Fruit fly (Drosophila melanogaster) whole organism, adult: ENCODE data around the gene frtz.

Experiments
- CG11617 ChIP-seq: fragments of 200-800 bp; sonication (Bioruptor generic); optimal IDR thresholded peaks from 2 replicates; lab custom pipeline; 2017; ENCODE audit warnings: mild to moderate bottlenecking, missing biosample characterization, missing genetic modification reagents, missing genetic modification characterization
- CG12768 ChIP-seq: fragments of 200-800 bp; sonication (Bioruptor generic); optimal IDR thresholded peaks from 2 replicates; lab custom pipeline; 2017; ENCODE audit warnings: missing biosample characterization, missing genetic modification characterization, mild to moderate bottlenecking, moderate library complexity, missing genetic modification reagents
- CG14711 ChIP-seq: fragments of 200-800 bp; sonication (Bioruptor generic); optimal IDR thresholded peaks from 2 replicates; lab custom pipeline; 2018; ENCODE audit warnings: missing biosample characterization, mild to moderate bottlenecking, missing genetic modification characterization, moderate library complexity
- CG1620 ChIP-seq: fragments of 200-800 bp; sonication (Bioruptor generic); optimal IDR thresholded peaks from 2 replicates; lab custom pipeline; 2016; ENCODE audit warnings: missing biosample characterization, missing genetic modification characterization
- CG33017 ChIP-seq: fragments of 200-800 bp; sonication (Bioruptor generic); optimal IDR thresholded peaks from 2 replicates; lab custom pipeline; 2018; ENCODE audit warnings: missing biosample characterization, mild to moderate bottlenecking, missing genetic modification characterization, moderate library complexity
- CG5204 ChIP-seq: fragments of 200-800 bp; sonication (Bioruptor generic); optimal IDR thresholded peaks from 2 replicates; lab custom pipeline; 2016; ENCODE audit warnings: missing biosample characterization, missing genetic modification characterization
- CG7045 ChIP-seq: fragments of 200-800 bp; sonication (Bioruptor generic); optimal IDR thresholded peaks from 2 replicates; lab custom pipeline; 2017; ENCODE audit warnings: missing biosample characterization, mild to moderate bottlenecking, missing genetic modification characterization
- CG7101 ChIP-seq: fragments of 200-800 bp; sonication (Bioruptor generic); optimal IDR thresholded peaks from 2 replicates; lab custom pipeline; 2018; ENCODE audit warnings: missing biosample characterization, mild to moderate bottlenecking, missing genetic modification characterization, moderate library complexity
- Clk ChIP-seq: fragments of 200-800 bp; sonication (Bioruptor generic); optimal IDR thresholded peaks from 2 replicates; lab custom pipeline; 2017; ENCODE audit warnings: missing biosample characterization, missing genetic modification characterization
- Crg-1 ChIP-seq: fragments of 200-800 bp; sonication (Bioruptor generic); optimal IDR thresholded peaks from 2 replicates; lab custom pipeline; 2016; ENCODE audit warnings: missing biosample characterization, missing genetic modification characterization
- Hr96 ChIP-seq: fragments of 200-800 bp; sonication (Bioruptor generic); optimal IDR thresholded peaks from 2 replicates; lab custom pipeline; 2016; ENCODE audit warnings: missing biosample characterization, missing genetic modification characterization
- Mnt ChIP-seq: fragments of 200-800 bp; sonication (Bioruptor generic); optimal IDR thresholded peaks from 2 replicates; lab custom pipeline; 2016; ENCODE audit warnings: missing biosample characterization, mild to moderate bottlenecking, missing genetic modification characterization
- bab1 ChIP-seq: fragments of 200-800 bp; sonication (Bioruptor generic); optimal IDR thresholded peaks from 3 replicates; lab custom pipeline; 2019; ENCODE audit warnings: missing biosample characterization, mild to moderate bottlenecking, missing genetic modification characterization, moderate library complexity
- cic ChIP-seq: fragments of 200-800 bp; sonication (Bioruptor generic); optimal IDR thresholded peaks from 2 replicates; lab custom pipeline; 2017; ENCODE audit warnings: missing biosample characterization, mild to moderate bottlenecking, missing genetic modification characterization, moderate library complexity
- cnc ChIP-seq, 2 experiments: fragments of >200 bp; optimal IDR thresholded peaks; 2 replicates each; lab custom pipeline; 2017
- kay ChIP-seq: fragments of 200-800 bp; sonication (Bioruptor generic); peaks from one replicate; lab custom pipeline; 2016; ENCODE audit warnings: missing biosample characterization, missing genetic modification characterization, borderline replicate concordance
- ovo ChIP-seq: fragments of 200-800 bp; sonication (Bioruptor generic); optimal IDR thresholded peaks from 2 replicates; lab custom pipeline; 2016; ENCODE audit warnings: missing biosample characterization, missing genetic modification characterization
- pad ChIP-seq: fragments of 200-800 bp; sonication (Bioruptor generic); optimal IDR thresholded peaks from 3 replicates; lab custom pipeline; 2017; ENCODE audit warnings: missing biosample characterization, missing genetic modification characterization, mild to moderate bottlenecking, moderate library complexity, missing genetic modification reagents
- tj ChIP-seq: fragments of 200-800 bp; sonication (Bioruptor generic); optimal IDR thresholded peaks from 3 replicates; lab custom pipeline; 2017; ENCODE audit warnings: missing biosample characterization, mild to moderate bottlenecking, missing genetic modification characterization, moderate library complexity
- toe ChIP-seq: fragments of 200-800 bp; sonication (Bioruptor generic); optimal IDR thresholded peaks from 2 replicates; lab custom pipeline; 2016; ENCODE audit warnings: missing biosample characterization, missing genetic modification characterization

The frtz gene

DNA sequence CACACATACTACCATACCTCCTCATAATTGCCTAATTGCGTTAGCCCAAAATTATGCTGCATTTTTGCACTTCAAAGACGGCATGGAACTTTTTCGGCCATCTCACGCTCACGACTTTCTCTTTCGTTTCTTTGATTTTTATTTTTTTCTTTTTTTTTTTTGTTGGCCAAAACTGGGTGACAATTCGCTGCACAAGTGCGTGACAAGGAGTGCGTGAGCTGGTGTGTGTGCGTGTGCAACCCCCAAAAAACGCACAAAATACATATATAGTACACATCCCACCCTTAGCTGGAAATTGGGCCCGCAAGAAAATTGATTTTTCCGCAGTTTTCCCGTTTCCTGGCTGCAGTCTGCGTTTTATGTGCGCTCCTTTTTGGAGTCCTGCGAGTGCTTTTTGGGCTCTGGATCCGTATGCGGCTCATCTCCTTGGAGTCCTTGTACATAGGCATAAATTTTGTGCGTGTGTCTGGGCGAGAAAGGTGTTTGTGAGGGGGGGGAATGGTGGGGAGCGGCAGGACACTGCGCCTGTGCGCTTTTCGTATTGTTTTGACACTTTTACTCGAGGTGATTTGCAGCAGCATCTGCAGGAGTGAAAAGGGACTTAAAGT is 43.4 kb downstream of the frtz start:
- no peak for TF ChIP-seq CG5204 (GFP tag; lab: Kevin White, UChicago)

DNA sequence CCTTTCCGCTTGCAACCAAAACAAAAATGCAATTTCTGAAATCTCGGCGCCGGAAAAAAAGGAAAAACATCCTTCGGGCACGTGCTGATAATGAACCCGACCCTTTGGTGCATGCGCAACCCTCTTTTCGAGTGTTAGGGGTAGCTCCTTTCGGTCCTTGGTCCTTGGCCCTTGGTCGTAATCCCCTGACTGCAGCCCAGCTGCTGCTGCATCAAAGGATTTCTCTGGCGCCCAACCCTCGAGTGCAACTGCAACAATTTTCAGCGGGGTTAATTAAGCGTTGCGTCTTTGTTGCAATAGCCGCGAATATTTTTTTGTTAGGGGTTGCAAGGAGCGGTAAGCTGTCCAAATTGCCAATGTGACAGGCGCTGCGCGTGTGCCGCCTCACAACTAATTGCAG is 45.2 kb downstream of the frtz start:
- TF ChIP-seq CG12768 (GFP tag; lab: Kevin White, UChicago) (no peak), CG7101 (no peak), tj (GFP tag; lab: Kevin White, UChicago) (no peak), kay (no peak), Hr96 (GFP tag; lab: Kevin White, UChicago) (no peak), Clk (GFP tag; lab: Kevin White, UChicago) (no peak), bab1 (GFP tag; lab: Kevin White, UChicago) (no peak), cic (GFP tag; lab: Kevin White, UChicago) (no peak), CG1620 (GFP tag; lab: Kevin White, UChicago) (no peak), toe (GFP tag; lab: Kevin White, UChicago) (no peak), ovo (GFP tag; lab: Kevin White, UChicago) (no peak), Crg-1 (GFP tag; lab: Kevin White, UChicago) (no peak), CG33017 (tag; lab: Kevin White, UChicago) (no peak), CG5204 (GFP tag; lab: Kevin White, UChicago) (no peak), pad (GFP tag; lab: Kevin White, UChicago) (no peak), Mnt (GFP tag; lab: Kevin White, UChicago) (no peak), cnc (optimal IDR thresholded peaks at IDR 0.05; lab: Kevin White, UChicago) (no peak), CG14711 (tag; lab: Kevin White, UChicago) (no peak), CG7045 (GFP tag; lab: Kevin White, UChicago) (no peak), CG11617 (no peak)

DNA sequence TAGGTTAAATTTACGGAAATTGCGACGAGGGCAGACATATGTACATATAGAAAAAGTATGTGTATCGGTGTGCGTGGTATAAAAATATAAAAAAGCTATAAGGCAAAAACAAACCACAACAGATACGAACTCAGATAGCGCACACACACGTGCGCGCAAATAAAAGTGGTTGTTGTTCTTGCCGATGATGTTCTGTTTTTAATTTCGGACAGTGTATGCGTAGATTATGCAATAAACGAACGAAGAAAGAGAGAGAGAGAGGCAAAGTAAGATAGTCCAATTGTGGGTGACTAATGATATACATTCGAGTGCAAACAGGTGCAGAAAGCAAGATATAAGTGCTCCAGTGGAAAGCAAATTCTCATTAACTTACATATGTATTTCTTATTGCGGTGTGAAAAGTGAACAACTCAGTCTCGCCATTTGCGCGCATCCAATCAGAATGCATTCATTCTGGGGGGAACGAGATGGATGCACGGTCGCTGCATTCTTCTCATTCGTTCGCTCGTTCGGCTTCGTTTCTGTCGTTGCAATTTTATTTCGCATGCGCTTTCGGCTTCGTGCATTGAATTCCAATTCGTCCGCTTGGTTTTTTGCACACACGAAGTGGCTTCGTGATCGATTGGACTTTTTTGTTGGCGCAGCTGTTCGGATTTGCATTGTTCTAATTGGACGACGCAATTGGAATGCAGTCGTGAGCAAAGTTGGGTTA is 46.2 kb downstream of the frtz start:
- TF ChIP-seq Mnt (GFP tag; lab: Kevin White, UChicago) (peak; percentile 1), CG12768 (GFP tag; lab: Kevin White, UChicago) (no peak), cic (GFP tag; lab: Kevin White, UChicago) (no peak), Clk (GFP tag; lab: Kevin White, UChicago) (no peak), Hr96 (GFP tag; lab: Kevin White, UChicago) (no peak), CG33017 (tag; lab: Kevin White, UChicago) (no peak), CG5204 (GFP tag; lab: Kevin White, UChicago) (no peak), tj (GFP tag; lab: Kevin White, UChicago) (peak; percentile 18), CG11617 (no peak), CG7045 (GFP tag; lab: Kevin White, UChicago) (no peak), CG7101 (no peak)

DNA sequence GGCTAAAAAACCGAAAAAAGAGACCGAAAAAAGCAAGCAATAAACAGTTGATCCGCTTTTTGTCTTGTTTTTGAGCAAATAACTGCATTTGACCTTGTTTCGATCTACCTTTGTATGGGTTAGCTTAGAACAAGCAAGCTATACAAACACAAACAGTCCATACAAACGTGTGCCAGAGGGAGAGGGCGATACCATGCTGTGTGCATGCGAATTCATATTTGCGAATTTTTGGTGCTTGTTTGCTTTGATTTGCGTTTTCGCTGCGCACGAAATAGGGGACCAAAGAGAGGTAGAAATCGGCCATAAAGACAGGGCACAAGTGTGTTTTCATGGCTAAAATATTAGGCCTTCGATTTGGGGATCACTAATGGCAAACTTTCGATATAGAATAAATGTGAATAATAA is 47.0 kb downstream of the frtz start:
- TF ChIP-seq bab1 (GFP tag; lab: Kevin White, UChicago), result no peak
- no peak for TF ChIP-seq cnc (optimal IDR thresholded peaks at IDR 0.05; lab: Kevin White, UChicago)
- no peak for TF ChIP-seq CG1620 (GFP tag; lab: Kevin White, UChicago)
- TF ChIP-seq Crg-1 (GFP tag; lab: Kevin White, UChicago), result no peak
- TF ChIP-seq CG7045 (GFP tag; lab: Kevin White, UChicago), result no peak
- TF ChIP-seq CG7101, result no peak
- no peak for TF ChIP-seq tj (GFP tag; lab: Kevin White, UChicago)
- no peak for TF ChIP-seq kay
- TF ChIP-seq CG33017 (tag; lab: Kevin White, UChicago), result no peak
- no peak for TF ChIP-seq Hr96 (GFP tag; lab: Kevin White, UChicago)
- no peak for TF ChIP-seq ovo (GFP tag; lab: Kevin White, UChicago)
- no peak for TF ChIP-seq toe (GFP tag; lab: Kevin White, UChicago)

DNA sequence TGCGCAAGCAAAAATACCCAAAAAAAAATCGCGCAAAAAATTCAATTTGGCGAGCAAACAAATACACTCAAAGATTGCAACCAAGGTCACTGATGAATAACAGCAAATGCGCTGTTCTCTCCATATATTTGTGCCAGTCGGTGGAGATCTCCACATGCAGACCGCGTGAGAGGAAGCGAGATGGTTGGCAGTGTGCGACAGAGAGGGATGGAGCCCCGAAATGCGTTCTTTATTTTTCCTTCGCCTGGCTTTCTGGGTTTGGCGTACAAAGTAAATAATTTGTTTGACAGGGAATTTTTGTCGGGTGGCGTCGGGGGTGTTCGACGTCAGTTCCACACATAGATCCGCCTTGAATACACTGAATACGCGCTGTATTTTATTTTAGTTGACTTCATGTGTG is 48.2 kb downstream of the frtz start:
- TF ChIP-seq CG7045 (GFP tag; lab: Kevin White, UChicago), result no peak
- TF ChIP-seq CG12768 (GFP tag; lab: Kevin White, UChicago), result no peak
- no peak for TF ChIP-seq toe (GFP tag; lab: Kevin White, UChicago)
- TF ChIP-seq CG14711 (tag; lab: Kevin White, UChicago), result no peak
- no peak for TF ChIP-seq Clk (GFP tag; lab: Kevin White, UChicago)
- TF ChIP-seq tj (GFP tag; lab: Kevin White, UChicago), result no peak
- no peak for TF ChIP-seq Mnt (GFP tag; lab: Kevin White, UChicago)
- no peak for TF ChIP-seq ovo (GFP tag; lab: Kevin White, UChicago)
- TF ChIP-seq Crg-1 (GFP tag; lab: Kevin White, UChicago), result no peak

DNA sequence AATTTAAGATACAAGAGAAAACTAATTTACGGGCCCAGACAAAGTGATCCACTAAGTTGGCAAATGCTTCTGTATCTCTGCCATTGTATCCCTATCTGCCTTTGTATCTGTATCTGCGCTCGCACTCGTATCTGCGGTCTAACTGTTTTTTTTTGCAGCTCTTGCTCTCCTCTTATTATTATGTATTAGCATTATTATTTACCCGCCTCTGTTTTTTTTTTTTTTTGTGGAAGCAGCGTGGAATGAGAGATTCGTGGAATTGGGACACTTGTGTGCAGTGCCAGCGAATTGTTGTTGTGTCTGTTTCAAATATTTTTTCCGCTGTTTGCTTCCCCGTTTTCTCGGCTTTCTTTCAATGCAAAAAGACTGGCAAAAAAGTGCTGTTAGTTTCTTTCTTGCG is 48.9 kb downstream of the frtz start:
- no peak for TF ChIP-seq Crg-1 (GFP tag; lab: Kevin White, UChicago)
- no peak for TF ChIP-seq CG12768 (GFP tag; lab: Kevin White, UChicago)
- no peak for TF ChIP-seq CG1620 (GFP tag; lab: Kevin White, UChicago)
- no peak for TF ChIP-seq pad (GFP tag; lab: Kevin White, UChicago)
- no peak for TF ChIP-seq CG5204 (GFP tag; lab: Kevin White, UChicago)
- no peak for TF ChIP-seq bab1 (GFP tag; lab: Kevin White, UChicago)
- TF ChIP-seq CG33017 (tag; lab: Kevin White, UChicago), result no peak
